Worm (Caenorhabditis elegans): ENCODE measurements around the gene clic-1.

- TF ChIP-seq nhr-12 (tag; optimal IDR thresholded peaks at IDR 0.05) (no peak), lin-39 (tag; optimal IDR thresholded peaks at IDR 0.05) (no peak), nhr-11 (tag; optimal IDR thresholded peaks at IDR 0.05) (no peak), elt-3 (tag; optimal IDR thresholded peaks at IDR 0.05) (no peak), nhr-77 (tag; optimal IDR thresholded peaks at IDR 0.05) (no peak), ztf-11 (tag; optimal IDR thresholded peaks at IDR 0.05) (no peak), ztf-4 (tag; optimal IDR thresholded peaks at IDR 0.05) (no peak), snpc-4 (tag; optimal IDR thresholded peaks at IDR 0.05) (no peak)
Observed at ce11 chrV:7689888-7690287, 44.8 kb downstream of the clic-1 start, which contains the start of gene C12D5.9.
